Fruit fly (Drosophila melanogaster): Measurements from ENCODE around the gene usp.

The usp gene

dm6 chrX:2041981-2042847 lies at the start of gene usp, which contains the start of gene Actn (continued):
- TF ChIP-seq spab (GFP tag; optimal IDR thresholded peaks at IDR 0.05) = no peak
- TF ChIP-seq CG6163 (GFP tag; IDR thresholded peaks at IDR 0.05) = peak; percentile 43; the same call in 1 of the 3 replicates
- TF ChIP-seq CG8119 (GFP tag; IDR thresholded peaks at IDR 0.05) = no peak
- TF ChIP-seq CG6808 (GFP tag; optimal IDR thresholded peaks at IDR 0.05) = no peak
- TF ChIP-seq CG6854 (GFP tag; optimal IDR thresholded peaks at IDR 0.05) = peak; percentile 63
- peak; percentile 46 for TF ChIP-seq Hr4 (GFP tag; optimal IDR thresholded peaks at IDR 0.05)
- TF ChIP-seq fd59A (GFP tag; optimal IDR thresholded peaks at IDR 0.05) = no peak
- no peak for TF ChIP-seq CG9139 (GFP tag; optimal IDR thresholded peaks at IDR 0.05)
- peak; percentile 12 for TF ChIP-seq acj6 (GFP tag; optimal IDR thresholded peaks at IDR 0.05)
- peak; percentile 44 for TF ChIP-seq pdm3 (GFP tag; optimal IDR thresholded peaks at IDR 0.05)

dm6 chrX:2089812-2090211 lies 47.7 kb upstream of the usp start:
- TF ChIP-seq Eip78C (GFP tag) = peak; percentile 79
- peak; percentile 20 for TF ChIP-seq CG10669 (GFP tag; optimal IDR thresholded peaks at IDR 0.05)
- TF ChIP-seq CG32006 (GFP tag; optimal IDR thresholded peaks at IDR 0.05) = peak; percentile 20
- TF ChIP-seq ss (GFP tag; optimal IDR thresholded peaks at IDR 0.05) = no peak
- no peak for TF ChIP-seq net (GFP tag; optimal IDR thresholded peaks at IDR 0.05)
- TF ChIP-seq Ets96B (tag; optimal IDR thresholded peaks at IDR 0.05) = peak; percentile 10
- peak; percentile 16 for TF ChIP-seq CG3032 (tag; optimal IDR thresholded peaks at IDR 0.05)

dm6 chrX:2088798-2089197 lies 46.7 kb upstream of the usp start:
- TF ChIP-seq fd59A (GFP tag; optimal IDR thresholded peaks at IDR 0.05) = no peak
- TF ChIP-seq Hr4 (GFP tag; optimal IDR thresholded peaks at IDR 0.05) = peak; percentile 22
- peak; percentile 10 for TF ChIP-seq pdm3 (GFP tag; optimal IDR thresholded peaks at IDR 0.05)
- no peak for TF ChIP-seq CG34406 (GFP tag; optimal IDR thresholded peaks at IDR 0.05)
- no peak for TF ChIP-seq CG31627 (GFP tag; optimal IDR thresholded peaks at IDR 0.05)
- no peak for TF ChIP-seq acj6 (GFP tag; optimal IDR thresholded peaks at IDR 0.05)
- no peak for TF ChIP-seq CG6808 (GFP tag; optimal IDR thresholded peaks at IDR 0.05)
- no peak for TF ChIP-seq CG10669 (GFP tag; optimal IDR thresholded peaks at IDR 0.05)
- no peak for TF ChIP-seq CG11902 (GFP tag; optimal IDR thresholded peaks at IDR 0.05)
- no peak for TF ChIP-seq CG3919 (GFP tag; optimal IDR thresholded peaks at IDR 0.05)
- TF ChIP-seq lz (GFP tag; optimal IDR thresholded peaks at IDR 0.05) = no peak
- TF ChIP-seq eg (GFP tag; IDR thresholded peaks at IDR 0.05) = 0 out of 3 replicates have a peak, but pooled peaks have one; percentile 31
- peak; percentile 4 for TF ChIP-seq fkh (GFP tag; optimal IDR thresholded peaks at IDR 0.05)
- peak; percentile 77 for TF ChIP-seq svp (GFP tag)
- TF ChIP-seq Eip78C (GFP tag) = peak; percentile 37
- TF ChIP-seq Met (GFP tag; optimal IDR thresholded peaks at IDR 0.05) = no peak
- TF ChIP-seq Eip75B (GFP tag; optimal IDR thresholded peaks at IDR 0.05) = peak; percentile 0

dm6 chrX:2087501-2087900 lies 45.4 kb upstream of the usp start:
- TF ChIP-seq Hr4 (GFP tag; optimal IDR thresholded peaks at IDR 0.05) (peak; percentile 81), dsx (GFP tag; optimal IDR thresholded peaks at IDR 0.05; ENCODE audit: poor library complexity, severe bottlenecking) (no peak), net (GFP tag; optimal IDR thresholded peaks at IDR 0.05) (peak; percentile 58), esn (GFP tag; optimal IDR thresholded peaks at IDR 0.05) (peak; percentile 2), CG11294 (GFP tag; IDR thresholded peaks at IDR 0.05) (peak; percentile 82), CG4318 (GFP tag; optimal IDR thresholded peaks at IDR 0.05) (peak; percentile 63), ss (GFP tag; optimal IDR thresholded peaks at IDR 0.05) (no peak), Lpt (GFP tag; optimal IDR thresholded peaks at IDR 0.05) (peak; percentile 69), CG34406 (GFP tag; optimal IDR thresholded peaks at IDR 0.05) (no peak), CG6276 (GFP tag; optimal IDR thresholded peaks at IDR 0.05) (peak; percentile 81), Gug (GFP tag; IDR thresholded peaks at IDR 0.05) (peak; percentile 75), CG3919 (GFP tag; optimal IDR thresholded peaks at IDR 0.05) (peak; percentile 58), CG16779 (tag; optimal IDR thresholded peaks at IDR 0.05) (no peak), CG6163 (GFP tag; IDR thresholded peaks at IDR 0.05) (peak; percentile 79), CG11762 (GFP tag; optimal IDR thresholded peaks at IDR 0.05; ENCODE audit: insufficient read depth) (no peak), CG8632 (GFP tag; optimal IDR thresholded peaks at IDR 0.05) (no peak), CG15336 (GFP tag; IDR thresholded peaks at IDR 0.05) (peak; percentile 89), dac (GFP tag; optimal IDR thresholded peaks at IDR 0.05) (peak; percentile 73), CG10631 (GFP tag; optimal IDR thresholded peaks at IDR 0.05) (peak; percentile 42), CG31627 (GFP tag; optimal IDR thresholded peaks at IDR 0.05) (no peak), OdsH (GFP tag; optimal IDR thresholded peaks at IDR 0.05) (peak; percentile 46), CG8119 (GFP tag; IDR thresholded peaks at IDR 0.05) (peak; percentile 86), svp (GFP tag) (peak; percentile 73), Sox14 (GFP tag; optimal IDR thresholded peaks at IDR 0.05) (peak; percentile 16), vri (GFP tag; optimal IDR thresholded peaks at IDR 0.05) (no peak)
